Fruit fly (Drosophila melanogaster): Measurements from ENCODE around the gene Aduk.

DNA sequence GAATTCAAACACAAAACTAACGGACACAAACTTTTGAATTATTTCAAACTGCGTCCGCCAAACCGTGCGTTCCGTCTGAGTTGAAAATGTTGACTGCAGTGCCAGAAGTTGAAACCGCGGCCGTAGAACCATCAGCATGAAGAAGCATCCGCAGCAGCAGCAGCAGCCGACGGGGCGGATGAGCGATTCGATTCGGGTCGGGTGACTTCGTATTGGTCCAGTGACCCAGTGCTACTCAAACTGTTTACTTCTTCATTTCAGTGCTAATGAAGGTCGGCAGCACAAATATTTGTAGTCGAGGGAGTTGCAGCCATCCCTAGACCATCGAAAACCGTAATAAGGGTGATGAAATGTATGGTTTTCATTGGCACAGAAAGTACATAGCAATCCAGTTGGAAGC, 6.1 kb downstream of the Aduk start, which contains the start of gene CG8861:
- TF ChIP-seq Pif1B (GFP tag; optimal IDR thresholded peaks at IDR 0.05) (no peak), EcR (GFP tag; optimal IDR thresholded peaks at IDR 0.05) (no peak), gl (tag; optimal IDR thresholded peaks at IDR 0.05) (no peak)

All from whole organism, pupa.